Worm (Caenorhabditis elegans): Measurements from ENCODE around the gene lin-52.

- TF ChIP-seq nhr-12 (tag; optimal IDR thresholded peaks at IDR 0.05) (no peak), rnt-1 (tag; optimal IDR thresholded peaks at IDR 0.05) (no peak), sptf-1 (tag; optimal IDR thresholded peaks at IDR 0.05) (no peak), unc-98 (GFP tag; IDR thresholded peaks at IDR 0.05) (no peak), unc-130 (tag; optimal IDR thresholded peaks at IDR 0.05) (no peak), nhr-77 (tag; optimal IDR thresholded peaks at IDR 0.05) (no peak)
Measured at ce11 chrIII:9783133-9783590, 41.4 kb downstream of the lin-52 start.
